Worm (Caenorhabditis elegans) whole organism, mixed stage, embryonic: ENCODE measurements around the gene C18E9.2.

Experiments
- M03D4.4 ChIP-seq: sonication (generic microtip); optimal IDR thresholded peaks from 2 replicates; lab custom pipeline; 2017; ENCODE audit warnings: mild to moderate bottlenecking, missing genetic modification characterization, missing compliant biosample characterization
- bed-3 ChIP-seq: fragments of 200-800 bp; sonication (Bioruptor generic); optimal IDR thresholded peaks from 3 replicates; lab custom pipeline; 2018; ENCODE audit warnings: mild to moderate bottlenecking, missing genetic modification characterization, moderate library complexity, missing compliant biosample characterization
- ceh-39 ChIP-seq: fragments of 150-350 bp; optimal IDR thresholded peaks from 2 replicates; lab custom pipeline; 2014; ENCODE audit warnings: missing biosample characterization, missing genetic modification characterization
- ceh-43 ChIP-seq: fragments of 200-800 bp; sonication (Bioruptor generic); optimal IDR thresholded peaks from 2 replicates; lab custom pipeline; 2018; ENCODE audit warnings: mild to moderate bottlenecking, missing genetic modification characterization, moderate library complexity, missing compliant biosample characterization
- ceh-83 ChIP-seq: fragments of 200-800 bp; sonication (Bioruptor generic); optimal IDR thresholded peaks from 2 replicates; lab custom pipeline; 2018; ENCODE audit warnings: mild to moderate bottlenecking, missing genetic modification characterization, missing compliant biosample characterization
- ces-1 ChIP-seq: fragments of 150-350 bp; optimal IDR thresholded peaks from 2 replicates; lab custom pipeline; 2014; ENCODE audit warnings: missing biosample characterization, missing genetic modification reagents, missing genetic modification characterization
- cnd-1 ChIP-seq: fragments of 200-800 bp; sonication (Bioruptor generic); optimal IDR thresholded peaks from 2 replicates; lab custom pipeline; 2018; ENCODE audit warnings: mild to moderate bottlenecking, missing genetic modification characterization, missing compliant biosample characterization
- elt-1 ChIP-seq: sonication (generic microtip); optimal IDR thresholded peaks from 2 replicates; lab custom pipeline; 2017; ENCODE audit warnings: missing genetic modification characterization, mild to moderate bottlenecking, missing compliant biosample characterization, antibody characterized with exemption, moderate library complexity, borderline replicate concordance; ENCODE audit not compliant: insufficient read depth
- flh-1 ChIP-seq: fragments of 200-800 bp; sonication (Bioruptor generic); optimal IDR thresholded peaks from 2 replicates; lab custom pipeline; 2018; ENCODE audit warnings: mild to moderate bottlenecking, missing genetic modification characterization, moderate library complexity, missing compliant biosample characterization
- ham-2 ChIP-seq: fragments of 200-800 bp; sonication (Bioruptor generic); optimal IDR thresholded peaks from 2 replicates; lab custom pipeline; 2018; ENCODE audit warnings: mild to moderate bottlenecking, missing genetic modification characterization, missing compliant biosample characterization
- hlh-1 ChIP-seq: fragments of 150-350 bp; optimal IDR thresholded peaks from 2 replicates; lab custom pipeline; 2014; ENCODE audit warnings: missing biosample characterization, missing genetic modification reagents, missing genetic modification characterization
- lin-13 ChIP-seq: fragments of 150-350 bp; optimal IDR thresholded peaks from 2 replicates; lab custom pipeline; 2014; ENCODE audit warnings: missing biosample characterization, missing genetic modification characterization
- lsy-2 ChIP-seq: fragments of 150-350 bp; optimal IDR thresholded peaks from 2 replicates; lab custom pipeline; 2014; ENCODE audit warnings: missing biosample characterization, missing genetic modification characterization
- mab-5 ChIP-seq: fragments of 150-350 bp; optimal IDR thresholded peaks from 2 replicates; lab custom pipeline; 2014; ENCODE audit warnings: missing biosample characterization, missing genetic modification characterization
- mls-2 ChIP-seq: sonication (generic microtip); optimal IDR thresholded peaks from 2 replicates; lab custom pipeline; 2016; ENCODE audit warnings: mild to moderate bottlenecking, missing genetic modification characterization, moderate library complexity, missing compliant biosample characterization
- nhr-12 ChIP-seq: fragments of 150-350 bp; optimal IDR thresholded peaks from 2 replicates; lab custom pipeline; 2014; ENCODE audit warnings: missing biosample characterization, missing genetic modification characterization
- nhr-2 ChIP-seq: fragments of 150-350 bp; optimal IDR thresholded peaks from 2 replicates; lab custom pipeline; 2014; ENCODE audit warnings: missing biosample characterization, missing genetic modification characterization
- nhr-237 ChIP-seq: fragments of 150-350 bp; optimal IDR thresholded peaks from 2 replicates; lab custom pipeline; 2014; ENCODE audit warnings: missing biosample characterization, missing genetic modification characterization
- nhr-28 ChIP-seq: fragments of 150-350 bp; optimal IDR thresholded peaks from 2 replicates; lab custom pipeline; 2014; ENCODE audit warnings: missing biosample characterization, missing genetic modification characterization
- nhr-76 ChIP-seq: sonication (generic microtip); optimal IDR thresholded peaks from 2 replicates; lab custom pipeline; 2017; ENCODE audit warnings: missing biosample characterization, missing genetic modification characterization
- pha-4 ChIP-seq: fragments of 150-350 bp; optimal IDR thresholded peaks from 2 replicates; lab custom pipeline; 2018; ENCODE audit warnings: missing biosample characterization, missing genetic modification reagents, missing genetic modification characterization
- sem-2 ChIP-seq: fragments of 200-800 bp; sonication (Bioruptor generic); optimal IDR thresholded peaks from 2 replicates; lab custom pipeline; 2018; ENCODE audit warnings: mild to moderate bottlenecking, missing genetic modification characterization, missing compliant biosample characterization
- sptf-1 ChIP-seq: sonication (generic microtip); optimal IDR thresholded peaks from 2 replicates; lab custom pipeline; 2017; ENCODE audit warnings: mild to moderate bottlenecking, missing genetic modification characterization, moderate library complexity, missing compliant biosample characterization
- tbx-8 ChIP-seq: fragments of 200-800 bp; sonication (Bioruptor generic); optimal IDR thresholded peaks from 2 replicates; lab custom pipeline; 2018; ENCODE audit warnings: mild to moderate bottlenecking, missing genetic modification characterization, moderate library complexity, missing compliant biosample characterization
- unc-39 ChIP-seq: fragments of 150-350 bp; optimal IDR thresholded peaks from 2 replicates; lab custom pipeline; 2014; ENCODE audit warnings: missing biosample characterization, missing genetic modification characterization
- zip-8 ChIP-seq: fragments of 150-350 bp; optimal IDR thresholded peaks from 2 replicates; lab custom pipeline; 2014; ENCODE audit warnings: missing biosample characterization, missing genetic modification characterization
- ztf-11 ChIP-seq: fragments of 150-350 bp; optimal IDR thresholded peaks from 2 replicates; lab custom pipeline; 2014; ENCODE audit warnings: missing biosample characterization, missing genetic modification characterization

The C18E9.2 gene

DNA sequence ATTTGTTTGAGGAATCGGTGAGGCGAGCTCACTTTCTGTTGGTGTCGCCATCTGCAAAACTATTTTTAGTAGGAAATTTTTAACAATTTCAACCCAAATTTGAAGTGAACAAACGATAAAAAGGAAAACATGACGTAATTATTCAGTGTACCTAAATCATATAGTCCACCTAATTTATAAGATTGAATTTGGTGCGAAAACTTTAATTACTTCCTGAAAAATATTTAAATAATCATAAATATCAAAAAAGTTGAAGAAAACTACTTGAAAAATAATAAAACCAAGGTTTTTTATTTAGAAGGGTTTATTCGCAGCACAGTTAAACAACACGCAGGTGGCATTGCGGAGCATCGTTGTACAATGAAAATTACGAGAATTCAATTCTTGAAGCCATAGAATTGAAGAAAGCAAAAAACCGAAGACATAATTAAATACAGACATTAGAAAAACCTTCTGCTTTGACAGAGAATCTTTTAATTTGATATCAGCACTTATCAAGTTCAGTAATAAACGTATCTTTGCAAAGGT, 8.8 kb downstream of the C18E9.2 start, which contains the start of gene tomm-40:
tomm-40 (minus strand) TSS at position 51 of the 528 bp plus-strand sequence.
- TF ChIP-seq ces-1 (peak; percentile 20), lsy-2 (tag; lab: Kevin White, UChicago) (peak; percentile 42), mab-5 (no peak), zip-8 (tag; lab: Kevin White, UChicago) (no peak)

DNA sequence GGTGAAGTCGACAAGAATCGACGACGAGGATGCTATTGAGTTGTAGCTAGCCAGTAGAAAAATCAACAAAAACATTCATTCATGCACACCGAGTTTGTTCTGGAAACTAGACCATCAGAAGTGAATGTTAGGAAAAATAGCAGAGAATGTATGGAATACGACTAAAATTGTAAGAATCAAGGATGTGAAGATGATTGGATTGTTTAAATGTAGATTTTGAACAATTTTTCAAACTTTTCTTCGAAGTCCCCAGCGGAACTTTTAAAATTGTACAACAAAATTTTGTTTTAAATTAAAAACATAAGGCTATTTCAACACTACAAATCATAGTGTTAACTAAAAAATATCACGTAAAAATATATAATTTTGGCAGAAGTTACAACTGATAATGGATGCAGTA, 17.9 kb downstream of the C18E9.2 start, which contains the start of gene C18E9.7:
C18E9.7 (minus strand) TSS at position 101 of the 400 bp plus-strand sequence.
- TF ChIP-seq elt-1 (tag; lab: Kevin White, UChicago) (no peak), zip-8 (tag; lab: Kevin White, UChicago) (no peak), tbx-8 (GFP tag; lab: Kevin White, UChicago) (no peak), bed-3 (GFP tag; lab: Kevin White, UChicago) (no peak), ceh-43 (GFP tag; lab: Kevin White, UChicago) (no peak), cnd-1 (tag; lab: Kevin White, UChicago) (no peak), nhr-12 (no peak)

DNA sequence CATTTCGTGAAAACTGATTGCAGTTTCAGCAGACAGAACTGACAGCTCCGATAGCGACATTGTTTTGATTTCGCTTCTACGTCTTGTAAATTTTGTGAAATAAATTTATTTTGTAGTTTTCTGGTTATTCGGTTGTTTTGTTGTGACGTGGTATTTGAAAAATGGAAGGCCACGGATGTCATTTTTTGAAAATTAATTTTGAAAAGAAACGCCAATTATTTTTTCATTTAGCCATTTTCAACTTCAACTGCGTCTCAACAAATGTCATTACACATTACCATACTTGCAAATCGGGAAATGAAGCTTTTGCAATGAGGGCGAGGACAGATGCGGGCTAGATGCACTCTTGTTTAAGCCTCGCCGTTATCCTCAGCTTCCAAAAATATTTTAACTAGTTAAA, 23.2 kb downstream of the C18E9.2 start, which contains the start of gene C18E9.8:
C18E9.8 (minus strand) TSS at position 101 of the 400 bp plus-strand sequence.
- TF ChIP-seq nhr-237 (tag; lab: Kevin White, UChicago) = no peak
- no peak for TF ChIP-seq M03D4.4 (tag; lab: Kevin White, UChicago)
- TF ChIP-seq, all 35 proteins: peak for 0

DNA sequence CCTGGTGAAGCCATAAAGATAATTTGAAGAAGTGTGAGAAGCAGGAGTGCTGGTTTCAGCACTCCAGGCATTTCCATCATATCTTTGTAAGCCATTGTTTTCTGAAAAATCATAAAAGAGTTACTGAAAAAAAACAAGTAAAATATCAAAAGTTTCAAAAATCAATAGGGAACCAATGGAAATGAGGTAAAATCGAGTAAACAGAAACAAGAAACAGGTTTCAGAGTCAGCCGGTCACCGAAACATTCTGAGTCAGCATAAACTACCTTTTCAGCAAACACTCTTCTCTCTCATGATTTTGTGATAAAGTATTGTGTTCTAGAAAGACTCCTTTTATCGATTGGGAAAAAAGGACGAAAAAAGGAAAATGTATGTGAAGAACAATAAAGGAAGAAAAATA, 24.6 kb downstream of the C18E9.2 start, which contains the start of gene C18E9.9:
C18E9.9 (minus strand) TSS at position 101 of the 400 bp plus-strand sequence.
- TF ChIP-seq lin-13 (tag; lab: Kevin White, UChicago) (no peak), M03D4.4 (tag; lab: Kevin White, UChicago) (no peak), bed-3 (GFP tag; lab: Kevin White, UChicago) (no peak), sptf-1 (tag; lab: Kevin White, UChicago) (no peak), pha-4 (no peak), mab-5 (no peak), ztf-11 (tag; lab: Kevin White, UChicago) (no peak), ceh-39 (tag; lab: Kevin White, UChicago) (no peak), nhr-2 (tag; lab: Kevin White, UChicago) (no peak), unc-39 (tag; lab: Kevin White, UChicago) (no peak)
- TF ChIP-seq, all 35 proteins: peak for 0

DNA sequence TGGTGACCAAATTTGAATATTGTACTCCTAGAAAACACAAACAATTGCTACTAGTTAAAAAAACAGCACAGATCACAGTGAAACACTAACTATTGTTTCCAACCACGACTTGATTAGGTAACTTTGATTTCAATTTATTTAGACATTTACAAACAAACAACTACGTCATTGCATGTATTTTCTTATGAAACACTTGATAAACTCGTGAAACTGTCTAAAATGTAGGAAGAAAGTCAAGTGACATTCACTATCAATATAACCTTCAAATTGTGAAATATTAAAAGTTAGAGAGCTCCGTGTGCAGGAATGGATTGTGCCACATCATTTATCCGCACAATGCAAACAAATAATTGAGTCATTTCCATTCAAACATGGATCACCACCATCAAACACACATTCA, 25.5 kb downstream of the C18E9.2 start:
- TF ChIP-seq cnd-1 (tag; lab: Kevin White, UChicago) = no peak
- no peak for TF ChIP-seq ceh-39 (tag; lab: Kevin White, UChicago)
- TF ChIP-seq ces-1 = no peak
- no peak for TF ChIP-seq sptf-1 (tag; lab: Kevin White, UChicago)
- TF ChIP-seq nhr-12 = no peak

DNA sequence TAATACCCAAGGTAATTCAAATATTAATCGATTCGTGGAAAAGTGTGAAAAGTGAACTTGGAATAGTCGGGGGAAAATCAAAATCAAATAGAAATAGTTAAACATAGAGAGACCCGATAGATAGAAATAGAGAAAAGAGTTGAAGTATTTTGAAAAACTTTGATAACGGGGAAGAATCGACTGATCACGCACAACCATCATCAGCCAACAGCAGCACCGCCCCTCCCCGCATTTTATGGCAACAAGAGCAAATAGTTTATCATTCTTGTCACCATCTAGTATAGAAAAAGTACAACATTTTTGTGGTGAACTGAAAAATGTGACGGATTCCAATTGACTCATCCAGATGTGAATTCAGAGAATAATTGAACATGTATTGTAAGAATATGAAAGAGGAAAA, 26.8 kb downstream of the C18E9.2 start:
- no peak for TF ChIP-seq sptf-1 (tag; lab: Kevin White, UChicago)
- no peak for TF ChIP-seq hlh-1 (tag; lab: Kevin White, UChicago)
- TF ChIP-seq nhr-12 = no peak
- no peak for TF ChIP-seq sem-2 (GFP tag; lab: Kevin White, UChicago)
- no peak for TF ChIP-seq ceh-43 (GFP tag; lab: Kevin White, UChicago)
- TF ChIP-seq ceh-83 = no peak
- TF ChIP-seq flh-1 = no peak
- TF ChIP-seq unc-39 (tag; lab: Kevin White, UChicago) = no peak
- TF ChIP-seq ham-2 = no peak
- no peak for TF ChIP-seq nhr-28 (tag; lab: Kevin White, UChicago)
- no peak for TF ChIP-seq ztf-11 (tag; lab: Kevin White, UChicago)
- no peak for TF ChIP-seq zip-8 (tag; lab: Kevin White, UChicago)
- TF ChIP-seq lsy-2 (tag; lab: Kevin White, UChicago) = no peak
- no peak for TF ChIP-seq mls-2
- no peak for TF ChIP-seq nhr-76 (tag; lab: Kevin White, UChicago)

DNA sequence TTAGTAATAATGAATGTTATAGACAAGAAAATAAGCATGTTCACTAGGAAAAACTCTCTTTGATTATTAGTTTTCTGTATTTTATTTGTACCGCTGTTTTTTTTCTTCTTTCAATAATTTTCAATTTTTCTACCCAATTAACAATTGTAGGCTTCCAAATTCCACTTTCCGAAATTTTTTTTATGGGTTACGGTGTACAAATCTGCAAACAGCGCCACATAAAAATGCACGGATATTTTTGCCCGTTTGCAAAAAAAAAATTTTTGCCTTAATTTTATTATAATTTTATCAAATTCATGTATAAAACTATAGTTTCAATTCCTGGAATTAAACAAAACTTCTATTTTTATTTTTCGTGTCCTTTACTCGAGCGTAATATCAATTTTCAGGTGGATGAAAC, 28.0 kb downstream of the C18E9.2 start, which contains the start of gene ooc-5:
ooc-5 (plus strand) TSS at position 381 of the 400 bp plus-strand sequence.
- TF ChIP-seq ces-1 (peak; percentile 19), mls-2 (no peak), lsy-2 (tag; lab: Kevin White, UChicago) (peak; percentile 93)
